Worm (Caenorhabditis elegans) whole organism, L4 larva: ENCODE results near the gene C05D11.5.

ENCODE experiments used
- D1046.2 ChIP-seq: fragments of 200-800 bp; sonication (Bioruptor generic); IDR thresholded peaks from 2 replicates; pipeline ENCODE4 v1.3.6; 2022; ENCODE audit warnings: missing genetic modification characterization, missing compliant biosample characterization
- F37D6.2 ChIP-seq: sonication (generic microtip); optimal IDR thresholded peaks from 2 replicates; lab custom pipeline; 2016; ENCODE audit warnings: mild to moderate bottlenecking, missing genetic modification characterization, missing compliant biosample characterization
- T20F7.1 ChIP-seq: fragments of 200-800 bp; sonication (Bioruptor generic); optimal IDR thresholded peaks from 2 replicates; lab custom pipeline; 2018; ENCODE audit warnings: mild to moderate bottlenecking, missing genetic modification characterization, missing compliant biosample characterization
- T26A8.4 ChIP-seq: fragments of 200-800 bp; sonication (Bioruptor generic); IDR thresholded peaks from 2 replicates; pipeline ENCODE4 v1.3.6; 2022; ENCODE audit warnings: missing genetic modification characterization, missing compliant biosample characterization
- Y48G9A.11 ChIP-seq: fragments of 200-800 bp; sonication (Bioruptor generic); IDR thresholded peaks from 2 replicates; pipeline ENCODE4 v1.3.6; 2022; ENCODE audit warnings: missing genetic modification reagents, missing genetic modification characterization, missing compliant biosample characterization
- ZK337.2 ChIP-seq: fragments of 200-800 bp; sonication (Bioruptor generic); IDR thresholded peaks from 2 replicates; pipeline ENCODE4 v1.3.6; 2022; ENCODE audit warnings: missing genetic modification reagents, missing genetic modification characterization, missing compliant biosample characterization
- ZK546.5 ChIP-seq, 2 experiments: sonication (generic microtip); optimal IDR thresholded peaks; 2 replicates each; lab custom pipeline; 2017; ENCODE audit warnings: missing biosample characterization in 2 of 2, missing genetic modification characterization in 2 of 2
- aha-1 ChIP-seq: fragments of 150-350 bp; peaks from one replicate; lab custom pipeline; 2014; ENCODE audit warnings: missing biosample characterization, missing genetic modification characterization
- attf-4 ChIP-seq: sonication (generic microtip); optimal IDR thresholded peaks from 3 replicates; lab custom pipeline; 2017; ENCODE audit warnings: missing biosample characterization, missing genetic modification characterization
- ceh-82 ChIP-seq: sonication (generic microtip); optimal IDR thresholded peaks from 2 replicates; lab custom pipeline; 2017; ENCODE audit warnings: missing biosample characterization, missing genetic modification characterization
- cey-2 ChIP-seq: sonication (generic microtip); optimal IDR thresholded peaks from 3 replicates; lab custom pipeline; 2017; ENCODE audit warnings: missing genetic modification characterization, mild to moderate bottlenecking, missing compliant biosample characterization, antibody characterized with exemption, borderline replicate concordance; ENCODE audit not compliant: insufficient read depth
- daf-16 ChIP-seq, 3 experiments: sonication (generic microtip); optimal IDR thresholded peaks; 2 replicates each; lab custom pipeline; 2016 to 2017; ENCODE audit warnings: missing genetic modification characterization in 3 of 3, missing genetic modification reagents in 3 of 3, mild to moderate bottlenecking in 2 of 3, missing compliant biosample characterization in 2 of 3, missing biosample characterization in 1 of 3, moderate library complexity in 1 of 3
- daf-19 ChIP-seq: fragments of 200-800 bp; sonication (Bioruptor generic); conservative IDR thresholded peaks from 2 replicates; pipeline ENCODE4 v1.3.6; 2022; ENCODE audit warnings: missing genetic modification characterization, missing compliant biosample characterization
- daf-8 ChIP-seq: fragments of 200-800 bp; sonication (Bioruptor generic); IDR thresholded peaks from 2 replicates; pipeline ENCODE4 v1.3.6; 2022; ENCODE audit warnings: missing genetic modification characterization, missing compliant biosample characterization
- dmd-6 ChIP-seq: fragments of 200-800 bp; sonication (Bioruptor generic); IDR thresholded peaks from 2 replicates; pipeline ENCODE4 v1.3.6; 2022; ENCODE audit warnings: missing genetic modification reagents, missing genetic modification characterization, missing compliant biosample characterization
- dmd-9 ChIP-seq: fragments of 200-800 bp; sonication (Bioruptor generic); IDR thresholded peaks from 2 replicates; pipeline ENCODE4 v1.3.6; 2022; ENCODE audit warnings: missing genetic modification reagents, missing genetic modification characterization, missing compliant biosample characterization
- dpl-1 ChIP-seq: fragments of 150-350 bp; optimal IDR thresholded peaks from 2 replicates; lab custom pipeline; 2014; ENCODE audit warnings: missing biosample characterization, missing genetic modification reagents, missing genetic modification characterization
- duxl-1 ChIP-seq: sonication (generic microtip); optimal IDR thresholded peaks from 2 replicates; lab custom pipeline; 2016; ENCODE audit warnings: mild to moderate bottlenecking, missing genetic modification characterization, moderate library complexity, missing compliant biosample characterization; ENCODE audit not compliant: poor library complexity
- dve-1 ChIP-seq: sonication (generic microtip); optimal IDR thresholded peaks from 2 replicates; lab custom pipeline; 2017; ENCODE audit warnings: antibody characterized with exemption, mild to moderate bottlenecking, missing genetic modification characterization, missing compliant biosample characterization; ENCODE audit not compliant: insufficient read depth
- egl-27 ChIP-seq: sonication (generic microtip); optimal IDR thresholded peaks from 3 replicates; lab custom pipeline; 2017; ENCODE audit warnings: missing biosample characterization, missing genetic modification reagents, missing genetic modification characterization
- fkh-10 ChIP-seq: fragments of 150-350 bp; optimal IDR thresholded peaks from 2 replicates; lab custom pipeline; 2014; ENCODE audit warnings: missing biosample characterization, missing genetic modification reagents, missing genetic modification characterization
- gei-8 ChIP-seq: fragments of 200-800 bp; sonication (Bioruptor generic); optimal IDR thresholded peaks from 2 replicates; lab custom pipeline; 2018; ENCODE audit warnings: mild to moderate bottlenecking, missing genetic modification characterization, missing compliant biosample characterization
- hif-1 ChIP-seq, 2 experiments: sonication (generic microtip); optimal IDR thresholded peaks; 2 replicates each; lab custom pipeline; 2016 to 2017; ENCODE audit warnings: missing compliant biosample characterization in 2 of 2, missing genetic modification characterization in 2 of 2, missing genetic modification reagents in 2 of 2, missing genotype in 2 of 2, mild to moderate bottlenecking in 1 of 2
- hmg-1.1 ChIP-seq: fragments of 200-800 bp; sonication (Bioruptor generic); IDR thresholded peaks from 2 replicates; pipeline ENCODE4 v1.3.6; 2022; ENCODE audit warnings: missing genetic modification reagents, missing genetic modification characterization, missing compliant biosample characterization
- jun-1 ChIP-seq: fragments of 150-350 bp; optimal IDR thresholded peaks from 2 replicates; lab custom pipeline; 2014; ENCODE audit warnings: missing biosample characterization, missing genetic modification reagents, missing genetic modification characterization
- lin-1 ChIP-seq: fragments of 200-800 bp; sonication (Bioruptor generic); IDR thresholded peaks from 2 replicates; pipeline ENCODE4 v1.3.6; 2022; ENCODE audit warnings: missing genetic modification reagents, missing genetic modification characterization, missing compliant biosample characterization
- lin-15B ChIP-seq: fragments of 150-350 bp; sonication (generic microtip); optimal IDR thresholded peaks from 3 replicates; lab custom pipeline; 2014; ENCODE audit warnings: missing biosample characterization, missing genetic modification characterization
- lsy-2 ChIP-seq, 2 experiments: fragments of 150-350 bp in 1 of 2; sonication (generic microtip) in 1 of 2; optimal IDR thresholded peaks; 2 replicates each; lab custom pipeline; 2014 to 2017; ENCODE audit warnings: missing biosample characterization in 2 of 2, missing genetic modification characterization in 2 of 2
- madf-9 ChIP-seq: fragments of 200-800 bp; sonication (Bioruptor generic); conservative IDR thresholded peaks from 2 replicates; pipeline ENCODE4 v1.3.6; 2022; ENCODE audit warnings: missing genetic modification reagents, missing genetic modification characterization, missing compliant biosample characterization
- mdt-29 ChIP-seq: fragments of 200-800 bp; sonication (Bioruptor generic); IDR thresholded peaks from 2 replicates; pipeline ENCODE4 v1.3.6; 2022; ENCODE audit warnings: missing genetic modification reagents, missing genetic modification characterization, missing compliant biosample characterization
- mep-1 ChIP-seq: fragments of 150-350 bp; sonication (generic microtip); optimal IDR thresholded peaks from 3 replicates; lab custom pipeline; 2014; ENCODE audit warnings: missing biosample characterization, missing genetic modification characterization
- mes-2 ChIP-seq: sonication (generic microtip); optimal IDR thresholded peaks from 2 replicates; lab custom pipeline; 2016; ENCODE audit warnings: missing genotype, mild to moderate bottlenecking, missing genetic modification characterization, missing compliant biosample characterization; ENCODE audit not compliant: poor library complexity, severe bottlenecking
- mxl-2 ChIP-seq: fragments of 200-800 bp; sonication (Bioruptor generic); conservative IDR thresholded peaks from 2 replicates; pipeline ENCODE4 v1.3.6; 2022; ENCODE audit warnings: missing genetic modification reagents, missing genetic modification characterization, missing compliant biosample characterization
- nhr-42 ChIP-seq: fragments of 200-800 bp; sonication (Bioruptor generic); IDR thresholded peaks from 2 replicates; pipeline ENCODE4 v1.3.6; 2022; ENCODE audit warnings: missing genetic modification characterization, missing compliant biosample characterization
- nhr-6 ChIP-seq: fragments of 150-350 bp; optimal IDR thresholded peaks from 2 replicates; lab custom pipeline; 2014; ENCODE audit warnings: missing biosample characterization, missing genetic modification characterization
- pha-4 ChIP-seq, 2 experiments: fragments of 150-350 bp in 1 of 2; fragments of 200-800 bp in 1 of 2; sonication (Bioruptor generic) in 1 of 2; IDR thresholded peaks in 1 of 2; optimal IDR thresholded peaks in 1 of 2; 2 replicates each; pipeline versions ENCODE4 v1.3.6 to Lab custom; 2014 to 2022; ENCODE audit warnings: missing genetic modification characterization in 2 of 2, missing genetic modification reagents in 2 of 2, missing biosample characterization in 1 of 2, missing compliant biosample characterization in 1 of 2
- pqm-1 ChIP-seq: sonication (generic microtip); optimal IDR thresholded peaks from 2 replicates; lab custom pipeline; 2017; ENCODE audit warnings: missing biosample characterization, missing genetic modification characterization
- snpc-1.2 ChIP-seq: fragments of 200-800 bp; sonication (Bioruptor generic); IDR thresholded peaks from 2 replicates; pipeline ENCODE4 v1.3.6; 2022; ENCODE audit warnings: missing genetic modification reagents, missing genetic modification characterization, missing compliant biosample characterization
- tag-97 ChIP-seq: fragments of 200-800 bp; sonication (Bioruptor generic); IDR thresholded peaks from 2 replicates; pipeline ENCODE4 v1.3.6; 2022; ENCODE audit warnings: missing genetic modification characterization, missing compliant biosample characterization
- unc-130 ChIP-seq: sonication (generic microtip); optimal IDR thresholded peaks from 2 replicates; lab custom pipeline; 2016; ENCODE audit warnings: missing genetic modification reagents, missing genetic modification characterization, missing compliant biosample characterization
- vab-7 ChIP-seq: fragments of 200-800 bp; sonication (Bioruptor generic); IDR thresholded peaks from 2 replicates; pipeline ENCODE4 v1.3.6; 2022; ENCODE audit warnings: missing genetic modification reagents, missing genetic modification characterization, missing compliant biosample characterization
- zag-1 ChIP-seq: fragments of 150-350 bp; optimal IDR thresholded peaks from 2 replicates; lab custom pipeline; 2014; ENCODE audit warnings: missing biosample characterization, missing genetic modification characterization
- zfp-2 ChIP-seq: sonication (generic microtip); optimal IDR thresholded peaks from 2 replicates; lab custom pipeline; 2016; ENCODE audit warnings: mild to moderate bottlenecking, missing genetic modification characterization, missing compliant biosample characterization
- zip-11 ChIP-seq: fragments of 200-800 bp; sonication (Bioruptor generic); IDR thresholded peaks from 2 replicates; pipeline ENCODE4 v1.3.6; 2022; ENCODE audit warnings: missing genetic modification characterization, missing compliant biosample characterization

Gene C05D11.5

ce11 chrIII:6444335-6444734, 32.5 kb upstream of the C05D11.5 start, which contains the start of gene C05D11.13 (continued):
- TF ChIP-seq daf-19 (GFP tag; lab: Robert Waterston, UW) = no peak
- peak; percentile 30; the same call in 1 of the 2 replicates for TF ChIP-seq dmd-6 (GFP tag; lab: Robert Waterston, UW)
- no peak for TF ChIP-seq dmd-9
- TF ChIP-seq zfp-2 (tag; lab: Kevin White, UChicago) = no peak
- no peak for TF ChIP-seq hif-1 (tag; optimal IDR thresholded peaks at IDR 0.05; lab: Kevin White, UChicago)
- no peak for TF ChIP-seq egl-27 (tag; lab: Kevin White, UChicago)
- TF ChIP-seq fkh-10 (GFP tag; lab: Kevin White, UChicago) = no peak
- TF ChIP-seq ZK546.5 (tag; optimal IDR thresholded peaks at IDR 0.05; lab: Kevin White, UChicago) = no peak
- TF ChIP-seq nhr-6 (tag; lab: Kevin White, UChicago) = peak; percentile 54
- TF ChIP-seq attf-4 = no peak
- TF ChIP-seq cey-2 = no peak
- TF ChIP-seq mep-1 (tag; lab: Kevin White, UChicago) = peak; percentile 73
- TF ChIP-seq mxl-2 (GFP tag; lab: Robert Waterston, UW) = no peak
- no peak for TF ChIP-seq zag-1 (tag; lab: Kevin White, UChicago)
- peak in 1 of 2 experiments; percentile 32 for TF ChIP-seq daf-16 (GFP tag; optimal IDR thresholded peaks at IDR 0.05; lab: Kevin White, UChicago)
- peak; percentile 45 for TF ChIP-seq daf-16 (tag; optimal IDR thresholded peaks at IDR 0.05; lab: Kevin White, UChicago)
- peak; percentile 56 for TF ChIP-seq mes-2 (tag; lab: Kevin White, UChicago)
- no peak for TF ChIP-seq jun-1
- peak; percentile 64 for TF ChIP-seq dve-1
- peak; percentile 12 for TF ChIP-seq dpl-1
- no peak for TF ChIP-seq zip-11

ce11 chrIII:6442305-6443125, 30.7 kb upstream of the C05D11.5 start, which contains the start of gene mel-32:
Gene mel-32 (minus strand): TSS chrIII:6443000.
- TF ChIP-seq hif-1 (tag; optimal IDR thresholded peaks at IDR 0.05; lab: Kevin White, UChicago) (peak in 1 of 2 experiments; percentile 6), ZK546.5 (tag; optimal IDR thresholded peaks at IDR 0.05; lab: Kevin White, UChicago) (no peak), madf-9 (GFP tag; lab: Robert Waterston, UW) (no peak), duxl-1 (no peak), mdt-29 (GFP tag; lab: Robert Waterston, UW) (no peak), zag-1 (tag; lab: Kevin White, UChicago) (no peak), lsy-2 (tag; optimal IDR thresholded peaks at IDR 0.05; lab: Kevin White, UChicago) (peak in 1 of 2 experiments; percentile 43), F37D6.2 (tag; lab: Kevin White, UChicago) (no peak), ceh-82 (tag; lab: Kevin White, UChicago) (no peak), vab-7 (no peak), snpc-1.2 (0 out of 2 replicates have a peak, but pooled peaks have one; percentile 34), dve-1 (peak; percentile 76), tag-97 (GFP tag; lab: Robert Waterston, UW) (no peak), aha-1 (tag; lab: Kevin White, UChicago) (no peak), zfp-2 (tag; lab: Kevin White, UChicago) (no peak), egl-27 (tag; lab: Kevin White, UChicago) (no peak), jun-1 (no peak), dmd-6 (GFP tag; lab: Robert Waterston, UW) (peak; percentile 31), pqm-1 (tag; lab: Kevin White, UChicago) (peak; percentile 81), D1046.2 (GFP tag; lab: Robert Waterston, UW) (no peak), lin-15B (tag; lab: Kevin White, UChicago) (no peak), daf-8 (no peak), hmg-1.1 (GFP tag; lab: Robert Waterston, UW) (0 out of 2 replicates have a peak, but pooled peaks have one; percentile 20), pha-4 (GFP tag; IDR thresholded peaks at IDR 0.05; lab: Robert Waterston, UW) (no peak), pha-4 (tag; optimal IDR thresholded peaks at IDR 0.05; lab: Kevin White, UChicago) (no peak), ZK337.2 (GFP tag; lab: Robert Waterston, UW) (no peak), gei-8 (no peak), lin-1 (peak; percentile 10; the same call in 1 of the 2 replicates), dpl-1 (peak; percentile 65), Y48G9A.11 (GFP tag; lab: Robert Waterston, UW) (peak; percentile 58; the same call in 1 of the 2 replicates), T26A8.4 (GFP tag; lab: Robert Waterston, UW) (no peak), T20F7.1 (GFP tag; lab: Kevin White, UChicago) (no peak), zip-11 (no peak), mep-1 (tag; lab: Kevin White, UChicago) (peak; percentile 7), nhr-42 (GFP tag; lab: Robert Waterston, UW) (no peak), unc-130 (GFP tag; lab: Kevin White, UChicago) (peak; percentile 62)
